Fruit fly (Drosophila melanogaster) whole organism: ENCODE measurements around the gene CG8135.
A peak's percentile ranks its signal among the peaks of the same experiment; 100 is the strongest.

ENCODE experiments used
- CG8478 ChIP-seq: fragments of >200 bp; optimal IDR thresholded peaks from 2 replicates; lab custom pipeline; 2018; ENCODE audit warnings: inconsistent platforms
- Dll ChIP-seq: fragments of >200 bp; optimal IDR thresholded peaks from 2 replicates; lab custom pipeline; 2017
- EcR ChIP-seq, 2 experiments: fragments of >200 bp; optimal IDR thresholded peaks; 2 replicates each; lab custom pipeline; 2017; ENCODE audit warnings: missing biosample characterization in 2 of 2, missing genetic modification characterization in 2 of 2, missing genetic modification reagents in 2 of 2
- pan ChIP-seq: fragments of >200 bp; optimal IDR thresholded peaks from 2 replicates; lab custom pipeline; 2017
- psq ChIP-seq: fragments of >200 bp; optimal IDR thresholded peaks from 2 replicates; lab custom pipeline; 2017
- usp ChIP-seq: fragments of >200 bp; optimal IDR thresholded peaks from 2 replicates; lab custom pipeline; 2017; ENCODE audit warnings: missing biosample characterization, missing genetic modification characterization, mixed read lengths

CG8135 gene

dm6 chr3R:9408069-9408468 is 3.9 kb downstream of the CG8135 start, which contains the start of gene CG44261:
Gene CG44261, minus strand, starts transcription at chr3R:9408169.
- TF ChIP-seq CG8478 (no peak), Dll (lab: Kevin White, UChicago) (no peak), psq (no peak), pan (lab: Kevin White, UChicago) (no peak), EcR (GFP tag; optimal IDR thresholded peaks at IDR 0.05; lab: Kevin White, UChicago) (no peak)

dm6 chr3R:9410182-9410581 is 6.0 kb downstream of the CG8135 start, which contains the start of gene betaTub85D:
Gene betaTub85D, minus strand, starts transcription at chr3R:9410282.
- TF ChIP-seq CG8478: no peak
- no peak for TF ChIP-seq pan (lab: Kevin White, UChicago)
- TF ChIP-seq psq: no peak
- no peak for TF ChIP-seq Dll (lab: Kevin White, UChicago)
- TF ChIP-seq usp (GFP tag; lab: Kevin White, UChicago): no peak
- no peak for TF ChIP-seq EcR (GFP tag; optimal IDR thresholded peaks at IDR 0.05; lab: Kevin White, UChicago)

dm6 chr3R:9411928-9412640 is 7.9 kb downstream of the CG8135 start, which contains the start of the genes Task7 and alpha-Man-IIa:
Gene Task7, minus strand, starts transcription at chr3R:9412293.
Gene alpha-Man-IIa, plus strand, starts transcription at chr3R:9412548.
- TF ChIP-seq usp (GFP tag; lab: Kevin White, UChicago): no peak
- no peak for TF ChIP-seq CG8478
- TF ChIP-seq EcR (GFP tag; optimal IDR thresholded peaks at IDR 0.05; lab: Kevin White, UChicago): no peak
- no peak for TF ChIP-seq Dll (lab: Kevin White, UChicago)
- TF ChIP-seq pan (lab: Kevin White, UChicago): no peak
- TF ChIP-seq psq: no peak

dm6 chr3R:9416951-9417350 is 12.8 kb downstream of the CG8135 start:
- TF ChIP-seq psq (no peak), usp (GFP tag; lab: Kevin White, UChicago) (no peak), Dll (lab: Kevin White, UChicago) (no peak), pan (lab: Kevin White, UChicago) (no peak), EcR (GFP tag; optimal IDR thresholded peaks at IDR 0.05; lab: Kevin White, UChicago) (no peak), CG8478 (no peak)

- TF ChIP-seq usp (GFP tag; lab: Kevin White, UChicago): no peak
Observed at dm6 chr3R:9417577-9418334, 13.6 kb downstream of the CG8135 start, which contains the start of gene ps. Gene ps, plus strand, starts transcription at chr3R:9417940.

- TF ChIP-seq Dll (lab: Kevin White, UChicago): no peak
- no peak for TF ChIP-seq EcR (GFP tag; optimal IDR thresholded peaks at IDR 0.05; lab: Kevin White, UChicago)
- no peak for TF ChIP-seq pan (lab: Kevin White, UChicago)
- no peak for TF ChIP-seq psq
- TF ChIP-seq usp (GFP tag; lab: Kevin White, UChicago): no peak
- TF ChIP-seq CG8478: no peak
Observed at dm6 chr3R:9418373-9419299, 14.5 kb downstream of the CG8135 start.

- TF ChIP-seq pan (lab: Kevin White, UChicago): no peak
- peak; percentile 95 for TF ChIP-seq Dll (lab: Kevin White, UChicago)
- TF ChIP-seq usp (GFP tag; lab: Kevin White, UChicago): no peak
Observed at dm6 chr3R:9419300-9419652, 15.1 kb downstream of the CG8135 start.

- TF ChIP-seq CG8478 (no peak), Dll (lab: Kevin White, UChicago) (no peak), usp (GFP tag; lab: Kevin White, UChicago) (no peak), pan (lab: Kevin White, UChicago) (no peak), EcR (GFP tag; optimal IDR thresholded peaks at IDR 0.05; lab: Kevin White, UChicago) (no peak), psq (no peak)
Observed at dm6 chr3R:9420439-9421234, 16.5 kb downstream of the CG8135 start.

dm6 chr3R:9422338-9422737 is 18.2 kb downstream of the CG8135 start:
- TF ChIP-seq usp (GFP tag; lab: Kevin White, UChicago) (no peak), EcR (GFP tag; optimal IDR thresholded peaks at IDR 0.05; lab: Kevin White, UChicago) (no peak), pan (lab: Kevin White, UChicago) (no peak), Dll (lab: Kevin White, UChicago) (no peak), CG8478 (no peak), psq (no peak)

- TF ChIP-seq Dll (lab: Kevin White, UChicago) (no peak), psq (no peak), pan (lab: Kevin White, UChicago) (no peak), EcR (GFP tag; optimal IDR thresholded peaks at IDR 0.05; lab: Kevin White, UChicago) (no peak), usp (GFP tag; lab: Kevin White, UChicago) (no peak), CG8478 (no peak)
Observed at dm6 chr3R:9424061-9424665, 20.0 kb downstream of the CG8135 start.
